Worm (Caenorhabditis elegans): Measurements from ENCODE around the gene T01G1.4.

DNA sequence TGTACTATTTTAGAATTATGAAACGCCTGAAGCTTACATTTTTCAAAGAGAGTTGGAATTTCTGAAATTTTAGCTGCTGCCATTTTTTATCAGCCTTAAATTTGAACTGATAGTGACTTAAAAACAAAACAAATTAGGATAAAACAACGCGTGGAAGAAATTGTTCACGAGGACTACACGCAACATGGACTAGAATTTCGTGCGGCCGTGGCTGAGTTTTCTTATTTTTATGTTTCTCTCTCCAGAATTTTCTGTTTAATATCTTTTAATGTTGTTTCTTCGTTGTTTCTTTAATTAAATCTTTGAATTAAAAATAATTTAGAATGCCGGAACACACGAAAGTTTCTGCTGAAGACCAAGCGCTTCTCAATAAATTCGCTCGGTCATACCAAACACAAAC is 46.4 kb downstream of the T01G1.4 start, which contains the start of the genes B0035.3, B0035.22 and pfd-4:
- peak; percentile 33 for TF ChIP-seq C16A3.4 (tag; optimal IDR thresholded peaks at IDR 0.05)
- TF ChIP-seq jun-1 (tag; optimal IDR thresholded peaks at IDR 0.05): no peak
- peak; percentile 44 for TF ChIP-seq snpc-4 (tag; optimal IDR thresholded peaks at IDR 0.05)
- TF ChIP-seq unc-62 (GFP tag; optimal IDR thresholded peaks at IDR 0.05): no peak
- no peak for TF ChIP-seq elt-2 (tag; optimal IDR thresholded peaks at IDR 0.05)
- no peak for TF ChIP-seq aha-1 (tag; optimal IDR thresholded peaks at IDR 0.05)
- no peak for TF ChIP-seq nhr-11 (tag; optimal IDR thresholded peaks at IDR 0.05)
- TF ChIP-seq egl-27 (tag; optimal IDR thresholded peaks at IDR 0.05): no peak
- peak; percentile 77 for TF ChIP-seq lin-15B (tag; optimal IDR thresholded peaks at IDR 0.05)
- no peak for TF ChIP-seq grh-1 (GFP tag; IDR thresholded peaks at IDR 0.05)
- peak in 1 of 2 experiments; percentile 83 for TF ChIP-seq ztf-11 (tag; optimal IDR thresholded peaks at IDR 0.05)
- no peak for TF ChIP-seq ama-1 (optimal IDR thresholded peaks at IDR 0.05)
- peak; percentile 66 for TF ChIP-seq mep-1 (tag; optimal IDR thresholded peaks at IDR 0.05)
- no peak for TF ChIP-seq fkh-10 (GFP tag; optimal IDR thresholded peaks at IDR 0.05)
